Fruit fly (Drosophila melanogaster): ENCODE data around the gene Sfp84E.

The Sfp84E gene

DNA sequence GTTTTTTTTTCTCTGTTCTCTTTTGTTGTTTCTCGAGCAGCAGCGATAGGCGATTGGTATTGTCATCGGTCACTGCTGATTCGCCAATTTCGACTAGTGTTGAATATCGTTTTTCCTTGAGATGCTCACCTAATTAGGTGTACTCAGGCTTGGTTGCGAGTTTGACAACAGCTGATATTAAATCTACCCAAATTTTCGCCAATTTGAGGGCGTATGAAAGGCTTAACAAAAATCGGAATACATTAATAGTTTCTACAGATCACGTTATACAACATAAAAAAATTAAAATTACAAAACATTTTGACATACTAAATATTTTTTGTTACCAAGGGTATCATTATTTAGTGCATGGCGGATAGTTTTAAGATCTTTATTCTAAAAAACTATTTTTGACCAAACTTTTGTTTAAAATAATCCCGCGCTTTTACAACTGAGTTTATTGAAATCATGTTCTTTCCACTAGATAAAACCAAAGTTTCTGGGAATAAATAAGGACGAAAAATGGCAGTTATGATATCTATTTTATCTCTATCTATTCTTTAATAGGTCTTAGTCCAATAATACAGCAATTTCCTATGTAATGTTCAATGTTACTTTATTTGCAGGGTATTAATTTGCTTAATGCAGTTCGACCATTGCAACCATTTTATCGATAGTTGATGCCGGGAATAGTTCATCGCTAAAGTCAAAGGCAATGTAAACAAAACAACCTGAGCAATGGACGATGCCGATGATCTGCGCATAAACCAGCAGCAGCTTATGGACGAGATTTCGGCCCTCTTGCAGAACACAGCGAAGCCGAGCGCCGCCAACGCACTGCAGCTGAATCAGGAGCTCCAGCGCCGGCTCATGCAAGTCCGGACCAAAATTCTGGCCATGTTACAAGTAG is 33.2 kb upstream of the Sfp84E start, which contains the start of the genes CG10435 and Pbp95 (continued):
- TF ChIP-seq Atf3 (GFP tag; optimal IDR thresholded peaks at IDR 0.05), result peak; percentile 28
- TF ChIP-seq Dbx (GFP tag; IDR thresholded peaks at IDR 0.05), result peak; percentile 67; the same call in 1 of the 3 replicates
- TF ChIP-seq hb (GFP tag; IDR thresholded peaks at IDR 0.05; ENCODE audit: partially characterized antibody), result peak; percentile 62; the same call in 1 of the 3 replicates
- TF ChIP-seq CG18476 (GFP tag; optimal IDR thresholded peaks at IDR 0.05), result peak; percentile 39
- peak; percentile 51 for TF ChIP-seq crc (GFP tag; optimal IDR thresholded peaks at IDR 0.05)
- TF ChIP-seq tll (GFP tag; optimal IDR thresholded peaks at IDR 0.05), result peak in 1 of 2 experiments; percentile 98
- no peak for TF ChIP-seq cwo (GFP tag; optimal IDR thresholded peaks at IDR 0.05)
- no peak for TF ChIP-seq onecut (GFP tag; IDR thresholded peaks at IDR 0.05)
- peak; percentile 56 for TF ChIP-seq CG2116 (GFP tag; optimal IDR thresholded peaks at IDR 0.05)
- no peak for TF ChIP-seq CG31441 (GFP tag; IDR thresholded peaks at IDR 0.05)
- TF ChIP-seq exex (tag; optimal IDR thresholded peaks at IDR 0.05), result no peak
- peak; percentile 55; the same call in 2 of the 3 replicates for TF ChIP-seq vnd (GFP tag; IDR thresholded peaks at IDR 0.05; ENCODE audit: partially characterized antibody)
- TF ChIP-seq ci (GFP tag; IDR thresholded peaks at IDR 0.05), result peak; percentile 68
- peak; percentile 80 for TF ChIP-seq D (optimal IDR thresholded peaks at IDR 0.05)
- TF ChIP-seq D (GFP tag; optimal IDR thresholded peaks at IDR 0.05), result peak; percentile 28
- peak; percentile 72 for TF ChIP-seq sob (GFP tag; IDR thresholded peaks at IDR 0.05)
- TF ChIP-seq oc (tag; optimal IDR thresholded peaks at IDR 0.05), result no peak
- TF ChIP-seq Ets97D (GFP tag; optimal IDR thresholded peaks at IDR 0.05), result peak; percentile 51
- peak; percentile 35 to 88 for TF ChIP-seq crp (GFP tag; optimal IDR thresholded peaks at IDR 0.05)
- no peak for TF ChIP-seq C15 (GFP tag; IDR thresholded peaks at IDR 0.05)
- peak; percentile 50; the same call in 1 of the 3 replicates for TF ChIP-seq otp (GFP tag; IDR thresholded peaks at IDR 0.05)
- TF ChIP-seq Atf-2 (GFP tag; optimal IDR thresholded peaks at IDR 0.05), result peak; percentile 45
- TF ChIP-seq zfh1 (GFP tag; IDR thresholded peaks at IDR 0.05), result peak; percentile 72
- peak; percentile 64; the same call in 2 of the 3 replicates for TF ChIP-seq CG34224 (GFP tag; IDR thresholded peaks at IDR 0.05; ENCODE audit: partially characterized antibody)
- peak; percentile 87 for TF ChIP-seq Sry-β (GFP tag; optimal IDR thresholded peaks at IDR 0.05)
- TF ChIP-seq gfzf (GFP tag; optimal IDR thresholded peaks at IDR 0.05), result peak; percentile 11
- peak; percentile 70 for TF ChIP-seq Ets65A (GFP tag)
- peak; percentile 38 for TF ChIP-seq CG9609 (GFP tag; optimal IDR thresholded peaks at IDR 0.05)
- no peak for TF ChIP-seq jumu (GFP tag; optimal IDR thresholded peaks at IDR 0.05)
- TF ChIP-seq CG32532 (GFP tag; IDR thresholded peaks at IDR 0.05), result peak; percentile 58
- TF ChIP-seq CG4424 (GFP tag; optimal IDR thresholded peaks at IDR 0.05), result peak; percentile 52
- TF ChIP-seq ken (GFP tag; IDR thresholded peaks at IDR 0.05), result 0 out of 3 replicates have a peak, but pooled peaks have one; percentile 34
- peak; percentile 42 for TF ChIP-seq CG9817 (tag; optimal IDR thresholded peaks at IDR 0.05)
- peak; percentile 84 for TF ChIP-seq Sry-δ (GFP tag; optimal IDR thresholded peaks at IDR 0.05)
- no peak for TF ChIP-seq Mes4 (GFP tag; optimal IDR thresholded peaks at IDR 0.05)
- peak; percentile 56 for TF ChIP-seq CG11085 (GFP tag; IDR thresholded peaks at IDR 0.05)
- no peak for TF ChIP-seq prd (optimal IDR thresholded peaks at IDR 0.05)
- TF ChIP-seq prd (GFP tag; IDR thresholded peaks at IDR 0.05), result peak; percentile 39; the same call in 1 of the 3 replicates
- TF ChIP-seq unc-4 (GFP tag; IDR thresholded peaks at IDR 0.05; ENCODE audit: partially characterized antibody), result peak; percentile 66
- TF ChIP-seq Opbp (GFP tag; IDR thresholded peaks at IDR 0.05; ENCODE audit: partially characterized antibody), result peak; percentile 52; the same call in 1 of the 3 replicates
- TF ChIP-seq CG10267 (tag; optimal IDR thresholded peaks at IDR 0.05), result peak; percentile 86
- TF ChIP-seq D19B (GFP tag; optimal IDR thresholded peaks at IDR 0.05), result peak; percentile 96
- TF ChIP-seq klu (GFP tag; IDR thresholded peaks at IDR 0.05), result no peak
- TF ChIP-seq sna (GFP tag; IDR thresholded peaks at IDR 0.05; ENCODE audit: partially characterized antibody), result peak; percentile 57
- no peak for TF ChIP-seq CG11504 (tag; optimal IDR thresholded peaks at IDR 0.05)
- peak; percentile 38; the same call in 1 of the 2 replicates for TF ChIP-seq CG14014 (GFP tag; IDR thresholded peaks at IDR 0.05)
- TF ChIP-seq org-1 (GFP tag; optimal IDR thresholded peaks at IDR 0.05), result no peak
- peak; percentile 41 for TF ChIP-seq CG16815 (GFP tag; optimal IDR thresholded peaks at IDR 0.05)
